Fruit fly (Drosophila melanogaster) Kc167 (cell line): ENCODE measurements around the gene CG2147.

Experiments
- Myc ChIP-seq: fragments of >200 bp; optimal IDR thresholded peaks from 2 replicates; lab custom pipeline; 2017; ENCODE audit warnings: missing external identifiers
- h ChIP-seq: fragments of >200 bp; optimal IDR thresholded peaks from 3 replicates; lab custom pipeline; 2018; ENCODE audit warnings: missing external identifiers
- insv ChIP-seq: fragments of >200 bp; optimal IDR thresholded peaks from 3 replicates; lab custom pipeline; 2018; ENCODE audit warnings: missing external identifiers
- psq ChIP-seq: fragments of >200 bp; optimal IDR thresholded peaks from 2 replicates; lab custom pipeline; 2017; ENCODE audit warnings: missing external identifiers
- ttk ChIP-seq: sonication (Bioruptor generic); optimal IDR thresholded peaks from 2 replicates; lab custom pipeline; 2017; ENCODE audit warnings: missing external identifiers

DNA sequence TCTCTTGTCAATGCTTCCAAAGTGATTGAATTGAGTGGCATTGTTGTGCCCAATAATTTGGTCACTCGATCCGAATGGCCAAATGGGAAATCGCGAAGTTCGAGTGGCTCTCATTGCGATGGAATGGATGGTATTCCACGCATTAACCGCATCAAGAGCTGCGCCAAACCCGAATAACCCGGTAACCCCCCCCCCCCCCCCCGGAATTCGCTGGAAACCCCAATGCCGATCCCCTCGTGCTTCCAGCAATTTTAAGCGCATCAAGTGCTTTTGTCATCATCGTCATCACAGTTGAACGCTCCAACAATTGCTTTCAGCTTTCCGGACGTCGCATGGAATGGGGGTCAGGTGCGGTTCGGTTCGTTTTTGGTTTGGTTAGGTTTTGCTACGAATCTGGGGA is 33.9 kb upstream of the CG2147 start:
- TF ChIP-seq h (lab: Kevin White, UChicago) = no peak
- TF ChIP-seq insv (lab: Kevin White, UChicago) = no peak
- no peak for TF ChIP-seq psq (lab: Kevin White, UChicago)
- TF ChIP-seq Myc (lab: Kevin White, UChicago) = no peak
- TF ChIP-seq ttk (lab: Kevin White, UChicago) = no peak
